Worm (Caenorhabditis elegans) whole organism, L3 larva: Measurements from ENCODE around the gene F58E6.13.

Experiments
- R02D3.7 ChIP-seq: fragments of 150-350 bp; optimal IDR thresholded peaks from 2 replicates; lab custom pipeline; 2014; ENCODE audit warnings: missing biosample characterization, missing genetic modification characterization
- fkh-10 ChIP-seq: sonication (generic microtip); optimal IDR thresholded peaks from 2 replicates; lab custom pipeline; 2017; ENCODE audit warnings: missing biosample characterization, missing genetic modification reagents, missing genetic modification characterization

DNA sequence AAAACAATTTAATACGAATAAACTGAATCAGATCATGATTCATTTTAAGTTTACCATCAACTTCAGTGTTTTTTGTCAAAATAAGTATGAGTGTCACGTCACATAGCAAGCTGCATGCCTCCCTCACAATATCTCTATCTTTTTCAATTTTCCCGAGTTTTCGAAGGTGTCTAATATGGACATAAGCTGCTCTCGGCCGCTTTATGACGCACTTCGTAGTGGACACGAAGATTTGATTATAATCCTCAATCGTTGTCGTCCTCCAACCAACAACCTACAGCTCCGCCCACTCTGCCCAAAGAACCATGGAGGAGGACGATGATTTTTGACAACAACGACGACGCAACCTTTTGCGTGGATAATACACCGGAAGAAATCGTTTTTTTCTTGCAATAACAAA lies 51.0 kb downstream of the F58E6.13 start:
- TF ChIP-seq R02D3.7 (tag; lab: Kevin White, UChicago) = no peak
- TF ChIP-seq fkh-10 = no peak
